Fruit fly (Drosophila melanogaster) Kc167 (cell line): Measurements from ENCODE around the gene CG15042.

Source experiments
- Myc ChIP-seq: fragments of >200 bp; optimal IDR thresholded peaks from 2 replicates; lab custom pipeline; 2017; ENCODE audit warnings: missing external identifiers
- Sin3A ChIP-seq: fragments of >200 bp; optimal IDR thresholded peaks from 2 replicates; lab custom pipeline; 2018; ENCODE audit warnings: missing external identifiers
- h ChIP-seq: fragments of >200 bp; optimal IDR thresholded peaks from 3 replicates; lab custom pipeline; 2018; ENCODE audit warnings: missing external identifiers
- insv ChIP-seq: fragments of >200 bp; optimal IDR thresholded peaks from 3 replicates; lab custom pipeline; 2018; ENCODE audit warnings: missing external identifiers
- psq ChIP-seq: fragments of >200 bp; optimal IDR thresholded peaks from 2 replicates; lab custom pipeline; 2017; ENCODE audit warnings: missing external identifiers
- ttk ChIP-seq: sonication (Bioruptor generic); optimal IDR thresholded peaks from 2 replicates; lab custom pipeline; 2017; ENCODE audit warnings: missing external identifiers

The CG15042 gene

DNA sequence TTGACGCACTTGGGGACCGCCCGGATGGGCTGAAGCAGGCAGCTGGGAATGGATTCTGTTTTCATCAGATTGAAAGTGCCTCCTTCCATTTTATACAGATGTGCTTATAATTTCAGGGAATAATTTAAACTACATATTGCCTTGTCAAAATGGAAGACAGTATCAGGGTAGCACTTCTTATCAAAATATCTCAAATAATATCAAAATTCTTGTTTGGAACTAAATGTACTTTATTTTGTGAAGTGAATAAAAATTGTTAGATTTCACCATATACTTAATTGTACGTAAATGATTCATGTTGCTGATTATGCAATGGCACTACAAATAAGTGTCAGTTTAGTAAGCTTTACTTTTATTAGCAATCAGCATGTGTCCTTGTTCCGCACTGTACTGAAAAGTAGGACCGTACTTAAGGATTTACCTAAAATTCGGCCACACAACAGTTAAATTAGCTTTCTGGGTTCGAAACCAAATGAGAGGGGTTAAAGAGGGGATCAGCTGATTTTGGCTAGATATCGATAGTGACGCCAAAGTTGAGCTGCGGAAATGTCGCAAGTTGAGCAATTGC is at the start of gene CG15042, which contains the start of gene CG15047:
TSS of gene CG15042 (minus strand) at position 101 of the 568 bp plus-strand sequence.
TSS of gene CG15047 (plus strand) at position 518 of the 568 bp plus-strand sequence.
- TF ChIP-seq insv (lab: Kevin White, UChicago) (no peak), Myc (no peak), Sin3A (no peak), psq (no peak), ttk (lab: Kevin White, UChicago) (no peak), h (lab: Kevin White, UChicago) (no peak)

DNA sequence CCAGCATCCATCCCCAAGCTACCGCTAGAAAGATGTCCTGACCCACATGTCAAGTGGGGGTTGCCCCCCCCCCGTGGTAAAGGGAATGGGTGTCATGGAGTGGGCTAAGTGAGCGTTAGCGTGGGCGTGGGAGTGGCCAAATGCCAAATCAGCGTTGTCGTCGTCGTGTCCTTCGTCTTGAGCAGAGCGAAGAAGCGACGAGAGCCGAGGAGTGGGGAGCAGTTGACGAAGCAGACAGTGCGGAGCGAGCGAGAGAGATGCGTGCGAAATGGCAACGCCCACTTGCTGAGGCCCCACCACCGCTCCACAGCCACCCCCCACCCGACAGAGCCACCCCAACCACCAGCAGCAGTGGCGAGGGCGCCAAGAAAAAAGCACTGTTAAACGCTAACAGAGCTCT is 47.1 kb upstream of the CG15042 start:
- no peak for TF ChIP-seq insv (lab: Kevin White, UChicago)

DNA sequence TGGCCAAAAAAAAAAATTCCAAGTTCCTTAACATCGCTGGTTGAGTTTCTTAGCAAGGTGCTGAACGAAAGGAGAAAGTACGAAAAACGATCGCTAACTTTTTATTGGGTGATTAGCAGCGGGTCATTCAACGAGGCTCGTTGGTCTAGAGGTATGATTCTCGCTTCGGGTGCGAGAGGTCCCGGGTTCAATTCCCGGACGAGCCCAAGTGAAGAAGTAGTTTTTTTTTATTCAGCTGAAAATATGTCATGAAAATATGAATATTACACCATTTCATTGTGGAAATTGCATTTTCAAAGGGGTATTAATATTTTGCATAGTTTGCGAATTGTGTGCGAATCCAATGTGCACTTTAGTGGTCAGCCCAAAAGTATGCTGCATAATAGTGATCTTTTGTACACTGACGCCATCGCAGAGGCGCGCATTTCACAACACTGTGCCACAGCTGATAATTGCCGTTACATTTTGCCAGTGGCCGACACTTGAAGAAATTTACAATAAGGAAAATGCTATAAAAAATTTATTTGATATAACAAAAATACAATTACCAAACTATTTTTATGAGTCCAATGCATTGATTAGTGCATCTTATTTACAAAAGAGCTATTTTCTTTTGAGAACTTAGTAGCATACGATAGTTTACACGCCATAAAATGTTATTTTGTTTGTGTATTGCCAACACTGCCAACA is 37.7 kb upstream of the CG15042 start:
- TF ChIP-seq insv (lab: Kevin White, UChicago), result no peak
- TF ChIP-seq h (lab: Kevin White, UChicago), result no peak

DNA sequence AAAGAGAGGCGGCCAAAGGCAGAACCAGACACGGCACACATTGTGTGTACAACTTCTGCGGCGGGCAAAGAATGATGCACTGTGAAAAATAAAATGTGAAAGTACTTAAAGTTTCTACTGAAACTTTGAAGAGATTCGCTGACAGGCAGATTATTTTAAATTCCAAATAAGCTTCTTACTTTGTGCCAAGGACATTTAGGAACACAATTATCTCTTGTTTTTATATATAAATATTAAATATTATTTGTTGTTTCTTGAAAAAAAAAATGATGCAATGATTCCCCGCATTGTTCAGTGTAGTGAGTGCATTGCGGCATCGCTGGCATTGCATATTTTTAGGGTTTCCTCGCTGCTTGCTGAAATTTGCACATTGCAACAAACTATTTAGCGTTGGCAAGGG is 36.9 kb upstream of the CG15042 start:
- TF ChIP-seq h (lab: Kevin White, UChicago) (no peak), Myc (no peak), ttk (lab: Kevin White, UChicago) (no peak), psq (no peak), Sin3A (no peak), insv (lab: Kevin White, UChicago) (no peak)

DNA sequence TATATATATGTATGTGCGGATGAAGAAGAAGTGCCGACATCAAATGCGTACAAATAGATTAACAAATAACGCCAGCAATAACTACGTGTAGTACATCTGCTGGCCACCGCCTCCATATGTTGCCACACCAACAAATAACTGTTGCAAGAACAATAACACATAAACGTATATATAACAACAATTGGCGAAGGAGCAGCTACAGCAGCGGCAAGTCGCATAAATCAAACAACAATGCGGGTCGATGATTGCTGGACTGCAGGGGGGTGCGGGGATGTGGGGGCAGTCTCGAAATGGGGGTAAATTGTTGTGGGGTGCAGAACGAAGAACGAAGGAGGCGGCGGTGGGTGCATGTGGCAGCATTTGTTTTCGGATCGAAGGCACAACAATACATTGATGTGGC is 32.5 kb upstream of the CG15042 start:
- TF ChIP-seq ttk (lab: Kevin White, UChicago) (no peak), Sin3A (no peak), Myc (no peak), psq (no peak), h (lab: Kevin White, UChicago) (no peak), insv (lab: Kevin White, UChicago) (no peak)

DNA sequence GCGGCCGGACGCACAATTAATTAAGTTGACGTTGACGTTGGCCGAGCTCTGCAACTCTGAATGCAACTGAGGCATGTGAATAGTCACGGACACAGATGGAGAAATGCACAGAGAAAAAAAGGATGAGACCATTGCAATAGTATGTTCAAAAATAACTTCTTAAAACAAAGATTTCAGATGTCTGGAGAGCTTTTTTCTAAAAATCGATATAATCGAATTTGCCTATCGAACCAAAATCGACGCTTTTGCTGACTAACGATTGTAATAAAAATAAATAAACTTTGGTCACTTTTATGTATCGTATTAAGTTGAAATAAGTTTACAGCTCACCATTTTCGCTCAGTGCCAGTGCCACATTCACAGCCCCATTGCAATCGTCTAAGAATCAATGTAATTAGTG is 30.5 kb upstream of the CG15042 start:
- TF ChIP-seq ttk (lab: Kevin White, UChicago), result no peak
- no peak for TF ChIP-seq insv (lab: Kevin White, UChicago)

DNA sequence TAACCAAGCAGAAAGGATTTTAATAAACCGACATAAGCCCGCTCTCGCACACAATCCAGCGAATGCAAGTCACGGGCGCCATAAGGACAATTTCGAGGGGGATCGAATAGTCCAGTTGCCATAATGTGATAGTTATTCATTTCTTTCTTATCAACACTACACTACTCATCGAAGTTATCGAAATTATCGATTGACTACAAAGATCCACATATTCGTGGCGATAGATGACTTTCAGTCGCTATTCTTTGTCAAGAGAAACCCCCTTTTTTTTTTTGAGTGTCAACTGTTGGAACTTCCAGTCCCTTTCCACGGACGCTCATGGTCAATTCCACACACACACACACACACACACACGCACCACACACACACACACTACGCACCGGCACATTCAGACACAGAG is 26.5 kb upstream of the CG15042 start:
- no peak for TF ChIP-seq Sin3A
- TF ChIP-seq Myc, result no peak
- TF ChIP-seq insv (lab: Kevin White, UChicago), result no peak
- TF ChIP-seq psq, result no peak
- no peak for TF ChIP-seq ttk (lab: Kevin White, UChicago)
- no peak for TF ChIP-seq h (lab: Kevin White, UChicago)

DNA sequence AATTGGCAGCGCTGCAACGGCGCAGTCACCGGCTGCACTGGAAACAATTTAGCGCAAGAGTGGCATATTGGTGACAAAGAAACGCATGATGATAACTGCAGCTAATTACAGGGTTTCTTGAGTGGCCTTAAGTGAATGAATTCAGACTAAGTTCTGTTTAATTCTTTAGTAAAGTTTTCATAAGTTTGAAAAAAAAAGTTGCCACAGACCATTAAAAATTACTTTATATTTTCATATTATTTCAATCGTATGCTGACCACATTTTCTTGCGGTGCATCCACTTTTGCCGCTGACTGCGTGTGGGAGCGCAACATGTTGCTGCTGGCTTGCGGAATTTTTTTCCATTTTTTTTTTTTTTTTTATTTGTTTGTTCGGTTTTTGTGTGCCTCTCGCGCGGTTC is 24.4 kb upstream of the CG15042 start:
- no peak for TF ChIP-seq psq
- no peak for TF ChIP-seq ttk (lab: Kevin White, UChicago)
- no peak for TF ChIP-seq Myc
- no peak for TF ChIP-seq h (lab: Kevin White, UChicago)
- TF ChIP-seq insv (lab: Kevin White, UChicago), result no peak
- TF ChIP-seq Sin3A, result no peak

DNA sequence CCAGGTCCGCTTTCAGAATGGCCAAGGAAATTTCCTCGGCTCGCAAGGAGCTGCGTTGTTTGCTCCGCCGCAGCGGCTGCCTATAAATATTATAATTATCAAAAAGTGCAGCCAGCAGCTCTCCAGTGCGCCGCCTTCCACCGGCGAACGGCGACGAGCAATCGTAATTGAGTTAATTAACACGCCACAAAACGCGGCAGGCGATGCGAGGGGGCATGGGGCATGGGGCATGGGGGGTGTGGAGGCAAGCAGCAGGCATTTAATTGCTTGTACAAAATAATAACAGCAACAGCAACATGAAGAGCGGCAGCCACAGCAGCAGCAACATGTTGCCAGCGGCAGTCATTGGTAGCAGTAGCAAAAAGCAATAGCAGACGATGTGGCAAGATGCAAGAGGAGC is 22.7 kb upstream of the CG15042 start:
- TF ChIP-seq Sin3A (no peak), insv (lab: Kevin White, UChicago) (no peak), psq (no peak), ttk (lab: Kevin White, UChicago) (no peak), h (lab: Kevin White, UChicago) (no peak), Myc (no peak)

DNA sequence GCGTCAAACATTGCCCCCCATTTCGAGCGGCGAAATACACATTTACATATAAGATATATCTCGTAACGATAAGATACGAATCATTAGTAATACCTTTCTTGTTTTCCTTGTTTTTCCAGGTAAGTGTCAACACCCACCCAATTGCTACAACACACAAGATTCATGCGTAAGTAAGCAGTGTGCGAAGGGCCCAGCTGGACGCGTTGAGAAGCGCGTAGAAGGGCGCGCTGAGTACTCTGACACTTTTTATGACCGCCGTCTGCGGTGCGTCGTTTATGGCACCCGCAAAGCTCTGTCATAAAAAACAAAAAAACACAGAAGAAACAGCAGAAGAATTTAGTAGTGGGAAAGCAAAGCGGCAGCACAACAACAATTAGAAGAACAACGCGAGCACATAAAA is 19.6 kb upstream of the CG15042 start:
- TF ChIP-seq Sin3A (no peak), h (lab: Kevin White, UChicago) (no peak), ttk (lab: Kevin White, UChicago) (no peak), insv (lab: Kevin White, UChicago) (no peak), psq (no peak), Myc (no peak)

DNA sequence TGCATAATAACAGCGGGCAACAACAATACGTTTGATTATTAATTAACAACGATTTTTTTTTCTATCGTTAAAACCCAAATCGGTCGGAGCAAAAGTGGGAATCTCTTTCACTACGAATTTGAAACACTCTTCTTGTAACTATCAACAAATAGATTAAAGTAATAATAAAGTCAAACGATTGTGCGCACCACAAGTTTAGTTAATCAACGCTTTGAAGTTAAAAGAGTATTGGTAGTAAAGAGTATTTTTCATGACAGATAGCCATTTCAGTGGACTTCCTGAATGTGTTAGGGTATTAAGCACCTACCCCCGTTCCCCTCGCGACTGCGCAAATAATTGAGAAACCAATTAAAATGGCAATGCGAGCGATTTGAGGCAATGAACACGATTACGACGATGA is 18.7 kb upstream of the CG15042 start:
- TF ChIP-seq Myc (no peak), h (lab: Kevin White, UChicago) (no peak), Sin3A (no peak), insv (lab: Kevin White, UChicago) (no peak), ttk (lab: Kevin White, UChicago) (no peak), psq (no peak)

DNA sequence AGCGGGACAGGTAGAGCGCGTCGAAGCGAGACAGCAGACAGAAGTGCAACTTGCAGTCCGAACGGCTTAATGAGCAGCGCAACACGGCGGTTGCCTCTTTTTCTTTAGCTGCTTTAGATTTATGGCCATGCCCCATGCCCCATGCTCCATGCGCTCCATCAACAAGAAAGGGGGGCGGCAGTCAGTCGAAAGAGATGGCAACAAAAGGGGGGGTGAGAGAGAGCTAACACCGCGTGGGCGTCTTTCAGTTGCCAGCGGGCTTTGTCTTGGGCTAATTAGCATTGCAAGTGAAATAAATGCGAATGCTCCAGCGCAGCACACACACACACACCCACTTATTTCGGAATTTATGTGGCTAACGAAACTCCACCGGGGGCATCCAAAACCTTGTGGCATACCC is 17.1 kb upstream of the CG15042 start:
- TF ChIP-seq psq (no peak), Myc (no peak), insv (lab: Kevin White, UChicago) (no peak), h (lab: Kevin White, UChicago) (no peak), ttk (lab: Kevin White, UChicago) (no peak), Sin3A (no peak)

DNA sequence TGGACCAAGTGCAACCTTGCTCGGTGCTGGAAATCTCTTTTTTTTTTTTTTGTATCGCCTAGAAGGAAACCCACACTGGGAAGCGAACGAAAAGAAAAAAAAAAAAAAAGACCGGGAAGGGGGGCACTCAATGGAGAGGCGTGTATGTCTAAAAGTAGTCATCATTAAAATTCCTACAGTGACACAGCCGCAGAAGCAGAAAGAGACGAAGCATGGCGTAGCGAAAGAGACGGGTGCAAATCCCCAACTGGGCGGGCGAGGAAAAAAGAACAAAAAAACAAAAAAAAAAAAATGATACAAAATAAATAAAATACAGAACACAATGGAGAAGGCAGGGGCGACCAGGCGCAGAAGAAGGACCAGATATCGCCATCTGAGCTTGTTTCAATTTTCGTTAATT is 16.7 kb upstream of the CG15042 start:
- TF ChIP-seq insv (lab: Kevin White, UChicago), result no peak
- TF ChIP-seq Myc, result no peak
- TF ChIP-seq Sin3A, result no peak
- no peak for TF ChIP-seq ttk (lab: Kevin White, UChicago)
- no peak for TF ChIP-seq psq
- no peak for TF ChIP-seq h (lab: Kevin White, UChicago)
